1 fruit fly cellular context compared by ENCODE assay signal in genomic region chr2L:6464270-6464669, dm6.
TF ChIP-seq lines count a peak whose summit lies in the region.

No protein-coding gene starts in this region.

TF ChIP-seq in whole organism, embryonic, 481 proteins besides CTCF, POLR2A, EP300 and RAD21 (continued from another document):
- TF ChIP-seq hb (GFP tag; IDR thresholded peaks at IDR 0.05; lab: Robert Waterston, UW; ENCODE audit: partially characterized antibody) (no peak), CG5953 (GFP tag; IDR thresholded peaks at IDR 0.05; lab: Robert Waterston, UW) (no peak), br (optimal IDR thresholded peaks at IDR 0.05; lab: Kevin White, UChicago) (no peak), dmrt99B (tag; optimal IDR thresholded peaks at IDR 0.05; lab: Kevin White, UChicago) (peak; percentile 50), disco-r (GFP tag; optimal IDR thresholded peaks at IDR 0.05; lab: Kevin White, UChicago) (no peak), pros (GFP tag; optimal IDR thresholded peaks at IDR 0.05; lab: Kevin White, UChicago) (peak; percentile 10), CG10321 (GFP tag; IDR thresholded peaks at IDR 0.05; lab: Robert Waterston, UW) (no peak)
